Worm (Caenorhabditis elegans) whole organism, dauer: ENCODE data around the gene C47G2.4.

Experiments
- unc-62 ChIP-seq: sonication (generic microtip); optimal IDR thresholded peaks from 2 replicates; lab custom pipeline; 2017; ENCODE audit warnings: missing biosample characterization, missing genetic modification reagents, missing genetic modification characterization

C47G2.4 gene

ce11 chrII:11302591-11302990 is 9.2 kb upstream of the C47G2.4 start, which contains the start of gene samp-1:
samp-1 (plus strand) TSS chrII:11302891.
- TF ChIP-seq unc-62 (GFP tag; lab: Kevin White, UChicago), result no peak

- no peak for TF ChIP-seq unc-62 (GFP tag; lab: Kevin White, UChicago)
These were observed 7.7 kb upstream of the C47G2.4 start, which contains the start of gene raga-1 for ce11 chrII:11301059-11301458. raga-1 (plus strand) TSS chrII:11301359.

- no peak for TF ChIP-seq unc-62 (GFP tag; lab: Kevin White, UChicago)
These were observed 3.9 kb upstream of the C47G2.4 start, which contains the start of gene saps-1 for ce11 chrII:11297217-11297738. saps-1 (plus strand) TSS chrII:11297688.

DNA sequence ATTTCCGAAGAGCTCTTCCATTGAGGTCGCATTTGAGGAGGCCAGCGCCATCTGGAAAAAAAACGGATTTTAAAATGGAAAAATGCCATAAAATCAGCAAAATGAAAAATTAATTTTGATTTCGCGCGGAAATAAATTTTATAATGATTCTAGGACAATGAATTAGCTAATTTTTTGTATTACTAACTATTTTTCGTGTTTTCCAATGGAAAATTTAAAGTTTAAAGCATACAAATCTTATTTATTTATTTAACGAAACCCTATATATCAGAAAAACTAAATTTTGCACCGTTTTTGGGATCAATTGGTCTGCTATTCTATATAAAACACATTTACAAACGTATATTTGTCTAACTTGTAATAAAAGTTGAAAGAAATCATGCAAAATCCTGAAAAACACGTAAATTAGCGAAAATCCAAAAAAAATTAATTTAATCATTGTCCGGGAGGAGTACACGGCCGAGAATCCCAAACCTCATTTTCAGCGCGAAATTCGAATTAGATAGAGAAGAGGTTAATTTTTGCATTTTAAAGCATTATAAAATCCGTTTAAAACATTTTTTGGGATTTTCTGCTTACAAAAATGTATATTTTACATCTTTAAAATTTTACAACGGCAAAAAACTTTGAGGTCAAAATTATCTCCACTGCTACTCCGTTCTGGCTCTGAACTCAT is 3.2 kb downstream of the C47G2.4 start, which contains the start of gene C47G2.3:
Gene C47G2.3 (minus strand): TSS at position 51 of the 676 bp plus-strand sequence.
- TF ChIP-seq unc-62 (GFP tag; lab: Kevin White, UChicago), result no peak

- TF ChIP-seq unc-62 (GFP tag; lab: Kevin White, UChicago), result no peak
These were observed 5.3 kb downstream of the C47G2.4 start for ce11 chrII:11288148-11288547.

ce11 chrII:11286445-11286844 is 7.0 kb downstream of the C47G2.4 start:
- TF ChIP-seq unc-62 (GFP tag; lab: Kevin White, UChicago), result no peak

DNA sequence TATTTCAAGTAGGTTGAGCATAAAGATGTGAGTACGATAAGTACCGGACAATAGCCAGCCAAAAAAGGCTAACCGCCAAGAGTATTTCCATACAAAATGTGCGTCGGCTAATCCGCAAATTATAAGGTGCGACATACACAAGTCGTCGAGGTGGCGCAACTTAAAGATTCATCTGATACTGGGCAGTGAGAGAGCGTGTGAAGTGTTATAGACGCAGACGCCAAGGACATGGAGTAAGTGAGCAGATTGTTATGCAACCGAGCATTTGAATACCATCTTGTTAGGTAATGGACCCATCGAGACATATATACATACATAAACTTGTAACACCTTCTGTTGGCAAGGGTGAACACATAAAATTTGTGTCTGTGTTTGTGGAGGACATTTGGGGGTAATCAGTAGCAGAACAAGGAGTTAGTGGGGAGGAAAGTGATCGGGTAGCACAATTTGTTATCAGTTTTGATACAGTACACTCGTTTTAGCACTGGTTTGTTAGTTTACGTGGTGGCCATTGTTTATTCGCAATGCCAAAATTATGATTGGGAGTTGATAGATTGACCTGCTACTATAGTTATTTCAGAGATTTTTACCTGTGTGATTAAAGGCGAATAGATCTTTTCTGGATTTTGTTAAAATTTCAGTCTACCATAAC is 8.0 kb downstream of the C47G2.4 start:
- TF ChIP-seq unc-62 (GFP tag; lab: Kevin White, UChicago), result no peak

DNA sequence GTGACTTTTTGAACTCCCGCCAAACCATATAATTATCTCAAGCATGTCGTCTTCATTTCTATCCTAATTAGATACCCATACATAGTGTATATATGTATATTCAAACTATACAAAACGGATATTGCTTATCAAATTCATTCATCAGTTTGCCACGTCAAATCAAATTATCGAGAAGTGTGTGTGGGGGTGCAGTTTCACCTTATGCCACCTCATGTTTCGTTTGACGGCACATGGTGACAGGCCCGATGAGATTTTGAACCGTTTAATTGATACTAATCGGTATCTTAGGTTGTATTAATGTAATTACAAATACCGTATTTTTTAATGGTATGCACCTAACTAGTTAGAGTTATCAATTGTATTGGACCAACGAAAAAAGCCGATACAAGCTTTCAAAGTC is 8.7 kb downstream of the C47G2.4 start:
- no peak for TF ChIP-seq unc-62 (GFP tag; lab: Kevin White, UChicago)

- no peak for TF ChIP-seq unc-62 (GFP tag; lab: Kevin White, UChicago)
These were observed 9.6 kb downstream of the C47G2.4 start for ce11 chrII:11283803-11284202.

DNA sequence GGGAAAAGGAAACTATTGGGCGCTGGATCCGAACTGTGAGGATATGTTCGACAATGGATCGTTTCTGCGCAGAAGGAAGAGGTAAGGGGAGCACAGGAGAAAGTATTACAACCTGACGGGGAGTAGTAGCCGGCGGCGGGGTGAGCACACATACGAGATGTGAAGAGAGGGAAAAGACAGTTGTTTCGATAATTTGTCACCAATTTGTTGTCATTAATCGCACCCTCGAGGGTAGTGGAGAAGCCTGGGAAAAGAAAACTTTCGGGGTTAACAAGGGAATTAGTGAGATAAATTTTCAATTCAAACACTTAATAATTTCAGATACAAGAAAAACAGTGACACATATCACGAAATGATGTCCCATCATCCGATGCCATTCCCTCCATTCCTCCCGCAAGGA is 10.4 kb downstream of the C47G2.4 start:
- TF ChIP-seq unc-62 (GFP tag; lab: Kevin White, UChicago), result no peak

DNA sequence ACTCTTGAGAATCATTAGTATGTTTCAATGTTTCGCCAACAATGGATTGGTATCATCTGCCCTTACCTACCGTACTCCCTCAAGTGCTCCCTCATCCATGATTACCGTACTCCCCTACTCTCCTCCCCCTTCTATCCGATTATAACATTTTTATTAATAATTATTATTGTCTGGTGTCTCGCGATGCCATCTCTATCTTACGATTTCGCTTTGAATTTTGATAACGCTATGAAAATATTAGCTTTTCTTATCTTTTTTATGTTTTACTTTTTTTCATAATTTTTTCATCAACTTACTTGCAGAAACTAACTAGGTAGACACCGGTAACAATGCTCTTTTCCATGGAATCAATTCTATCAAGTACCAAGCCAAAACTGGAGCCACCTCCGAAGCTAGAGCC is 11.7 kb downstream of the C47G2.4 start, which contains the start of gene unc-130:
Gene unc-130 (plus strand): TSS at position 301 of the 400 bp plus-strand sequence.
- no peak for TF ChIP-seq unc-62 (GFP tag; lab: Kevin White, UChicago)

- no peak for TF ChIP-seq unc-62 (GFP tag; lab: Kevin White, UChicago)
These were observed 12.2 kb downstream of the C47G2.4 start for ce11 chrII:11281177-11281576.

ce11 chrII:11279971-11280370 is 13.4 kb downstream of the C47G2.4 start:
- no peak for TF ChIP-seq unc-62 (GFP tag; lab: Kevin White, UChicago)

DNA sequence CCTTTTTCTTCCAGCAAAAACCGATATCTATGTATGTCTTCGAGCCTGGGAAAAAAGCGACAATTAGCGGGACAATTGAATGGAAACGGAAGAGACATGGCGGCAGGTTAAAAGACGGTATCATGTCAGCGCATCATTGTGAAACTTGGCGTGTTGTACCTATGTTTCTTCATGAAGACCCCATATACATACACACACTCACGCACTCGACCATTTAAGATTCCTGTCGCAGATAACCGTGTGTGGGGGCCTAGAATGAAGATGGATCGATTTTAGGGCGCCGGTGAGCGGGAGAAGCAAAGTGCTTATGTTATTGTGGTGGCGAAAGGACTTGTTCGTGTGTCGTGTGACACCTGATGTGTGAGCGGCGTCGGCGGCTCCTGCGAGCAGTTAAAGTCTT is 16.5 kb downstream of the C47G2.4 start:
- TF ChIP-seq unc-62 (GFP tag; lab: Kevin White, UChicago), result no peak

- TF ChIP-seq unc-62 (GFP tag; lab: Kevin White, UChicago), result no peak
These were observed 17.9 kb downstream of the C47G2.4 start for ce11 chrII:11275484-11275883.

- TF ChIP-seq unc-62 (GFP tag; lab: Kevin White, UChicago), result no peak
These were observed 18.5 kb downstream of the C47G2.4 start for ce11 chrII:11274876-11275275.
